Worm (Caenorhabditis elegans) whole organism, L3 larva: ENCODE data around the gene str-57.
A peak's percentile ranks its signal among the peaks of the same experiment; 100 is the strongest.

Experiments
- R02D3.7 ChIP-seq: fragments of 150-350 bp; optimal IDR thresholded peaks from 2 replicates; lab custom pipeline; 2014; ENCODE audit warnings: missing biosample characterization, missing genetic modification characterization
- ZK546.5 ChIP-seq: sonication (generic microtip); optimal IDR thresholded peaks from 2 replicates; lab custom pipeline; 2017; ENCODE audit warnings: missing biosample characterization, missing genetic modification characterization
- ceh-16 ChIP-seq: sonication (generic microtip); optimal IDR thresholded peaks from 2 replicates; lab custom pipeline; 2017; ENCODE audit warnings: missing biosample characterization, missing genetic modification characterization
- egl-27 ChIP-seq: sonication (generic microtip); optimal IDR thresholded peaks from 4 replicates; lab custom pipeline; 2017; ENCODE audit warnings: missing biosample characterization, missing genetic modification reagents, missing genetic modification characterization
- egl-5 ChIP-seq: fragments of 150-350 bp; optimal IDR thresholded peaks from 2 replicates; lab custom pipeline; 2017; ENCODE audit warnings: missing biosample characterization, missing genetic modification reagents, missing genetic modification characterization, inconsistent platforms
- elt-1 ChIP-seq: fragments of 150-350 bp; optimal IDR thresholded peaks from 2 replicates; lab custom pipeline; 2014; ENCODE audit warnings: missing biosample characterization, missing genetic modification characterization
- elt-2 ChIP-seq: sonication (generic microtip); optimal IDR thresholded peaks from 2 replicates; lab custom pipeline; 2016; ENCODE audit warnings: missing genetic modification reagents, mild to moderate bottlenecking, missing genetic modification characterization, missing compliant biosample characterization
- elt-3 ChIP-seq, 3 experiments: fragments of 150-350 bp in 1 of 3; sonication (generic microtip) in 2 of 3; optimal IDR thresholded peaks; 2 replicates in 2 of 3; 4 replicates in 1 of 3; lab custom pipeline; 2014 to 2017; ENCODE audit warnings: missing biosample characterization in 3 of 3, missing genetic modification characterization in 3 of 3
- eor-1 ChIP-seq, 2 experiments: fragments of 150-350 bp; optimal IDR thresholded peaks; 2 replicates each; lab custom pipeline; 2014 to 2018; ENCODE audit warnings: missing biosample characterization in 2 of 2, missing genetic modification characterization in 2 of 2
- fkh-10 ChIP-seq: sonication (generic microtip); optimal IDR thresholded peaks from 2 replicates; lab custom pipeline; 2017; ENCODE audit warnings: missing biosample characterization, missing genetic modification reagents, missing genetic modification characterization
- fkh-2 ChIP-seq: fragments of 150-350 bp; optimal IDR thresholded peaks from 2 replicates; lab custom pipeline; 2014; ENCODE audit warnings: missing biosample characterization, missing genetic modification reagents, missing genetic modification characterization
- fos-1 ChIP-seq: fragments of 150-350 bp; optimal IDR thresholded peaks from 2 replicates; lab custom pipeline; 2014; ENCODE audit warnings: missing biosample characterization, missing genetic modification characterization
- jun-1 ChIP-seq: fragments of 150-350 bp; optimal IDR thresholded peaks from 2 replicates; lab custom pipeline; 2014; ENCODE audit warnings: missing biosample characterization, missing genetic modification reagents, missing genetic modification characterization
- lin-39 ChIP-seq: fragments of 150-350 bp; optimal IDR thresholded peaks from 2 replicates; lab custom pipeline; 2018; ENCODE audit warnings: missing biosample characterization, missing genetic modification reagents, missing genetic modification characterization
- lsy-12 ChIP-seq: sonication (generic microtip); optimal IDR thresholded peaks from 2 replicates; lab custom pipeline; 2016; ENCODE audit warnings: mild to moderate bottlenecking, missing genetic modification characterization, missing compliant biosample characterization
- mml-1 ChIP-seq: fragments of 150-350 bp; sonication (generic microtip); optimal IDR thresholded peaks from 3 replicates; lab custom pipeline; 2014; ENCODE audit warnings: missing biosample characterization, missing genetic modification characterization
- nfya-1 ChIP-seq: sonication (generic microtip); optimal IDR thresholded peaks from 2 replicates; lab custom pipeline; 2017; ENCODE audit warnings: missing genetic modification characterization, mild to moderate bottlenecking, missing compliant biosample characterization, antibody characterized with exemption, moderate library complexity; ENCODE audit not compliant: insufficient read depth
- nhr-11 ChIP-seq: fragments of 150-350 bp; optimal IDR thresholded peaks from 2 replicates; lab custom pipeline; 2014; ENCODE audit warnings: missing biosample characterization, missing genetic modification characterization
- nhr-23 ChIP-seq: fragments of 150-350 bp; optimal IDR thresholded peaks from 2 replicates; lab custom pipeline; 2014; ENCODE audit warnings: missing biosample characterization, missing genetic modification reagents, missing genetic modification characterization
- nhr-237 ChIP-seq: fragments of 150-350 bp; optimal IDR thresholded peaks from 2 replicates; lab custom pipeline; 2014; ENCODE audit warnings: missing biosample characterization, missing genetic modification characterization
- nhr-25 ChIP-seq: sonication (generic microtip); optimal IDR thresholded peaks from 2 replicates; lab custom pipeline; 2017; ENCODE audit warnings: missing biosample characterization, missing genetic modification characterization
- nhr-28 ChIP-seq: fragments of 150-350 bp; optimal IDR thresholded peaks from 2 replicates; lab custom pipeline; 2014; ENCODE audit warnings: missing biosample characterization, missing genetic modification characterization
- nhr-76 ChIP-seq: fragments of 150-350 bp; sonication (generic microtip); optimal IDR thresholded peaks from 5 replicates; lab custom pipeline; 2014; ENCODE audit warnings: missing biosample characterization, missing genetic modification characterization
- nhr-77 ChIP-seq: fragments of 150-350 bp; optimal IDR thresholded peaks from 2 replicates; lab custom pipeline; 2014; ENCODE audit warnings: missing biosample characterization, missing genetic modification characterization
- pha-4 ChIP-seq: fragments of 150-350 bp; optimal IDR thresholded peaks from 2 replicates; lab custom pipeline; 2014; ENCODE audit warnings: missing biosample characterization, missing genetic modification reagents, missing genetic modification characterization
- sea-2 ChIP-seq: fragments of 150-350 bp; sonication (generic microtip); optimal IDR thresholded peaks from 4 replicates; lab custom pipeline; 2014; ENCODE audit warnings: missing biosample characterization, missing genetic modification reagents, missing genetic modification characterization
- skn-1 ChIP-seq: fragments of 150-350 bp; optimal IDR thresholded peaks from 2 replicates; lab custom pipeline; 2014; ENCODE audit warnings: missing biosample characterization, missing genetic modification characterization
- snpc-4 ChIP-seq: fragments of 150-350 bp; optimal IDR thresholded peaks from 2 replicates; lab custom pipeline; 2014; ENCODE audit warnings: missing biosample characterization, missing genetic modification characterization
- unc-39 ChIP-seq: sonication (generic microtip); optimal IDR thresholded peaks from 4 replicates; lab custom pipeline; 2017; ENCODE audit warnings: missing biosample characterization, missing genetic modification characterization
- zag-1 ChIP-seq: fragments of 150-350 bp; optimal IDR thresholded peaks from 2 replicates; lab custom pipeline; 2014; ENCODE audit warnings: missing biosample characterization, missing genetic modification characterization
- ztf-11 ChIP-seq: fragments of 150-350 bp; optimal IDR thresholded peaks from 2 replicates; lab custom pipeline; 2014; ENCODE audit warnings: missing biosample characterization, missing genetic modification characterization

The str-57 gene

ce11 chrV:15899696-15900095, 29.2 kb downstream of the str-57 start, which contains the start of gene T06C12.14:
T06C12.14 (plus strand) TSS chrV:15899996.
- TF ChIP-seq unc-39 (tag; lab: Kevin White, UChicago) (no peak), ztf-11 (tag; lab: Kevin White, UChicago) (no peak), nhr-237 (tag; lab: Kevin White, UChicago) (no peak), egl-27 (no peak), nhr-25 (no peak), ZK546.5 (no peak), mml-1 (tag; lab: Kevin White, UChicago) (no peak), jun-1 (tag; lab: Kevin White, UChicago) (no peak), egl-5 (tag; lab: Kevin White, UChicago) (no peak), lin-39 (tag; lab: Kevin White, UChicago) (no peak), fos-1 (tag; lab: Kevin White, UChicago) (no peak), skn-1 (tag; lab: Kevin White, UChicago) (no peak), nhr-28 (tag; lab: Kevin White, UChicago) (no peak), R02D3.7 (tag; lab: Kevin White, UChicago) (no peak)

DNA sequence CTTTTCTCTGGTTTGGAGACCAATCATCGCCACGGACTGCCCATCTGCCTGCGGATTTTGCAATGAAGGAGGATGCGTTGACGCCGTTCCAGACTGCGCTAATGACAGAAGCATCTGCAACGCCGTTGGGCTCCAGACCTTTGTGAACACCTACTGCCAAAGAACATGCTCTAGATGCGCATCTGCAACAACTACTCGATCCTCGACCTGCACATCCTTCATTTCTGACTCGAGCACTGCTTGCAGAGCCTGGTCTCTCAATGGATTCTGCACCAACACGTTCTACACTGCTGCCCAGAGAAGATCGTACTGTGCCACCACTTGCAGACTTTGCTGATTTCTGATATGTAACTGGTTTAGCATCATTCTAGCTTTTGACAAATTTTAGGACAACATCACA, 30.1 kb downstream of the str-57 start:
- TF ChIP-seq lsy-12 (tag; lab: Kevin White, UChicago) (no peak), nhr-11 (tag; lab: Kevin White, UChicago) (no peak), ztf-11 (tag; lab: Kevin White, UChicago) (no peak), nhr-23 (tag; lab: Kevin White, UChicago) (no peak), elt-1 (tag; lab: Kevin White, UChicago) (no peak), mml-1 (tag; lab: Kevin White, UChicago) (no peak), zag-1 (tag; lab: Kevin White, UChicago) (no peak), fos-1 (tag; lab: Kevin White, UChicago) (no peak), nhr-25 (no peak), egl-5 (tag; lab: Kevin White, UChicago) (no peak), jun-1 (tag; lab: Kevin White, UChicago) (no peak), snpc-4 (tag; lab: Kevin White, UChicago) (no peak), nfya-1 (no peak), nhr-76 (tag; lab: Kevin White, UChicago) (no peak), nhr-237 (tag; lab: Kevin White, UChicago) (no peak)

- TF ChIP-seq elt-2: peak; percentile 27
Measured at ce11 chrV:15905530-15905929, 35.1 kb downstream of the str-57 start, which contains the start of the genes F35E8.1 and F35E8.2. F35E8.1 (minus strand) TSS chrV:15905630. F35E8.2 (plus strand) TSS chrV:15905661.

DNA sequence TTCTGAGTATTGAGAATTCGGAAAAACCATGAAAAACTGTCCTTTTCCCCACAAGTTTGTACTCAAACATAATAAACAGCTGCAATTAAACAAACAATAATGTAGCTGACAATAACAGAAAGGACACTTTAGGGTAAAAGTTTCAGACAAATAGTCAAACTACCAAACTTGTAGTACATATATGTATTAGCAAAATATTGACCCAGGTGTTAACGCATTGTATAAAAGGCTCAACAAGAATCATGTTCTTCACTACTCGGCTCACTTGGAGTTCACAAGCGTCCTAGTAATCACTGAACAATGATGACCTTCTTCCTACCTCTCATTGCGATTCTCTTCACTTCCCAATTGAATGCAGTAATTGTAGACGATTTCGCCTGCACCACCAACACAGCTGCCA, 41.4 kb downstream of the str-57 start, which contains the start of gene F35E8.6:
F35E8.6 (plus strand) TSS at position 301 of the 400 bp plus-strand sequence.
- TF ChIP-seq sea-2 (GFP tag; lab: Kevin White, UChicago): no peak
- no peak for TF ChIP-seq snpc-4 (tag; lab: Kevin White, UChicago)
- TF ChIP-seq nhr-237 (tag; lab: Kevin White, UChicago): no peak
- no peak for TF ChIP-seq fkh-2
- TF ChIP-seq nfya-1: no peak
- TF ChIP-seq nhr-25: no peak
- TF ChIP-seq jun-1 (tag; lab: Kevin White, UChicago): no peak
- TF ChIP-seq lsy-12 (tag; lab: Kevin White, UChicago): no peak
- no peak for TF ChIP-seq mml-1 (tag; lab: Kevin White, UChicago)
- no peak for TF ChIP-seq pha-4
- no peak for TF ChIP-seq R02D3.7 (tag; lab: Kevin White, UChicago)

- no peak for TF ChIP-seq nhr-77 (tag; lab: Kevin White, UChicago)
Measured at ce11 chrV:15912677-15913076, 42.2 kb downstream of the str-57 start.

DNA sequence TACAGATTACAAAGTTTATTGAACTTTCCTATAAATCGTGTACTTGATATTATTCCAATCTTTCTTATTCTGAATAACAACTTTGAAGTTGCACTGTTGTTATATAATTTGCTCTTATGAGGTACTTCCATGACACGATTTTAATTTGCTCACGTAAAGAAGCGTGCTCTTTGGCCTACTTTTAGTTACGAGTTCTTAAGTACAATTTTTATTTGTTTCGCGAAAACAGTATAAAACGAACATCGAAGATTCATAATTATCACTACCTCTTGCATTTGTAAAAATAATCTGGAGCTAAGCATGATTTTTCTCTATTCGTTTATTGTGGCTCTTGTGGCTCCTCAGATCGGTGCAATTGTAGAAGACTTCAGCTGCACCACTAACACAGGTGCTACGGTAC, 43.3 kb downstream of the str-57 start, which contains the start of gene F35E8.7:
F35E8.7 (plus strand) TSS at position 301 of the 400 bp plus-strand sequence.
- no peak for TF ChIP-seq jun-1 (tag; lab: Kevin White, UChicago)
- TF ChIP-seq nhr-11 (tag; lab: Kevin White, UChicago): no peak

DNA sequence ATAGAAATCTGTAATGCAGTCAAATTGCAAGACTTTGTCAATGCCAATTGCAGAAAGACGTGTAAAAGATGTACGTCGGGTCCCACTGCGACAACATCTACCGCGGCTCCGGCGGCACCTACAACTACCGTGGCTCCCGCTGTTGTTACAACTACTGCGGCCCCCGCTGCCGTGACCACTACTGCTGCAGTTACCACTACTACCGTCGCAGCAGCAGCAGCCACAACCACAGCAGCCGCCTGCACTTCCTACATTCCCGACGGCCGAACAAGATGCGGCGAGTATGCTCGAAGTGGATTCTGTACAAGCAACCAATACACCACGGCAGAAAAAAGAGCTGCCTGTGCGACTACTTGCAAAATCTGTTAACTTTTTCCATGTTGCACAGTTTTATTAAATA, 44.3 kb downstream of the str-57 start:
- TF ChIP-seq elt-3 (tag; optimal IDR thresholded peaks at IDR 0.05; lab: Kevin White, UChicago) (no peak), skn-1 (tag; lab: Kevin White, UChicago) (no peak), eor-1 (tag; optimal IDR thresholded peaks at IDR 0.05; lab: Kevin White, UChicago) (no peak), egl-5 (tag; lab: Kevin White, UChicago) (no peak), fos-1 (tag; lab: Kevin White, UChicago) (no peak), nhr-77 (tag; lab: Kevin White, UChicago) (no peak), fkh-10 (GFP tag; lab: Kevin White, UChicago) (no peak), ceh-16 (no peak), nhr-76 (tag; lab: Kevin White, UChicago) (no peak)
